Worm (Caenorhabditis elegans) whole organism, young adult: ENCODE data around the gene R04E5.7.
A peak's percentile ranks its signal among the peaks of the same experiment; 100 is the strongest.

Experiments
- F57C9.4 ChIP-seq: sonication (generic microtip); optimal IDR thresholded peaks from 2 replicates; lab custom pipeline; 2017; ENCODE audit warnings: mild to moderate bottlenecking, missing genetic modification characterization, missing compliant biosample characterization
- cebp-1 ChIP-seq, 2 experiments: fragments of 200-800 bp in 1 of 2; sonication (Bioruptor generic) in 1 of 2; sonication (generic microtip) in 1 of 2; IDR thresholded peaks in 1 of 2; optimal IDR thresholded peaks in 1 of 2; 2 replicates each; pipeline versions ENCODE4 v1.3.6 to Lab custom; 2017 to 2022; ENCODE audit warnings: missing compliant biosample characterization in 2 of 2, missing genetic modification characterization in 2 of 2, mild to moderate bottlenecking in 1 of 2, missing genetic modification reagents in 1 of 2, moderate library complexity in 1 of 2
- hrde-1 ChIP-seq: sonication (generic microtip); optimal IDR thresholded peaks from 2 replicates; lab custom pipeline; 2016; ENCODE audit warnings: missing genetic modification characterization, mild to moderate bottlenecking, missing compliant biosample characterization, moderate library complexity, missing genotype, missing genetic modification reagents, borderline replicate concordance
- nhr-80 ChIP-seq: sonication (generic microtip); optimal IDR thresholded peaks from 2 replicates; lab custom pipeline; 2016; ENCODE audit warnings: missing genetic modification characterization, missing compliant biosample characterization

The R04E5.7 gene

ce11 chrX:8750209-8750608 is 46.9 kb downstream of the R04E5.7 start:
- TF ChIP-seq F57C9.4 (tag; lab: Kevin White, UChicago) (no peak), hrde-1 (tag; lab: Kevin White, UChicago) (no peak), nhr-80 (peak; percentile 63), cebp-1 (GFP tag; IDR thresholded peaks at IDR 0.05; lab: Robert Waterston, UW) (no peak), cebp-1 (tag; optimal IDR thresholded peaks at IDR 0.05; lab: Kevin White, UChicago) (peak; percentile 4)
